Fruit fly (Drosophila melanogaster): ENCODE data around the gene CG18266.
A peak's percentile ranks its signal among the peaks of the same experiment; 100 is the strongest.

DNA sequence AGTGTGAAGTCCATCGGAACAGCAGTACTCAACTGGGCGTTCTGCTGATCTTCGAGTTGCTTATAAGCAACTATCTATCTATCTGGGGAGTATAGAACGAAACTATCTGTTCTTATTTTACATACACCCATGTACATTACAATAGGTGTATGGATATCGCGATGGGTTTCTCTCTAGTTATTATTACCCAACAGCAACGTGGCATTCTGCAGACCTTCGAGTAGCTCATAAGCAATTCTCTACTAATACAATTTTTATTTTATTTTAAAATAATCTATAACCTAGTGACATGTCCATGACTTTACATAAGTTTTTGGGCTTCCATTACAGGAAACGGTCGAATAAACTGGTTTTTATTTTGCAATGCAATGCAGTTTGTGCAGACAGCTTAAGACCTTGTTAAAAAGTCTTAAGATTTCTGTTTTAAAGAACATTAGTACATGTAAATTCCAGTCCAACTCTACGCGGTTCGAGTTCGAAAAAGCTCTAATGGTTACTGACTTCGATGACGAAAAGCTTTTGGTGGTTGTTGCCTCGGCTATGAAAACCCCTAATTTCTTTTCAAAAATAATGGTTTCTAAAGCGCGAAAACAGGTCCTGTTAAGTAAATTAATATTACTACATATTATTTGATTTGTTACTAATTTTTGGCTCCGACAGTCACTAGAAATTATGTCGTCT lies 27.2 kb downstream of the CG18266 start, which contains the start of gene Cyp6a16:
- TF ChIP-seq CG34406 (GFP tag; optimal IDR thresholded peaks at IDR 0.05) = peak; percentile 11
- peak; percentile 88 for TF ChIP-seq eg (GFP tag; IDR thresholded peaks at IDR 0.05)
